Worm (Caenorhabditis elegans) whole organism, L4 larva: Measurements from ENCODE around the gene mlc-6.

Experiments used
- F37D6.2 ChIP-seq: sonication (generic microtip); optimal IDR thresholded peaks from 2 replicates; lab custom pipeline; 2016; ENCODE audit warnings: mild to moderate bottlenecking, missing genetic modification characterization, missing compliant biosample characterization
- F49E8.2 ChIP-seq: sonication (generic microtip); optimal IDR thresholded peaks from 2 replicates; lab custom pipeline; 2016; ENCODE audit warnings: missing compliant biosample characterization, mild to moderate bottlenecking, missing genetic modification characterization, borderline replicate concordance
- Y48G9A.11 ChIP-seq: fragments of 200-800 bp; sonication (Bioruptor generic); IDR thresholded peaks from 2 replicates; pipeline ENCODE4 v1.3.6; 2022; ENCODE audit warnings: missing genetic modification reagents, missing genetic modification characterization, missing compliant biosample characterization
- ZK546.5 ChIP-seq, 2 experiments: sonication (generic microtip); optimal IDR thresholded peaks; 2 replicates each; lab custom pipeline; 2017; ENCODE audit warnings: missing biosample characterization in 2 of 2, missing genetic modification characterization in 2 of 2
- aly-2 ChIP-seq: sonication (generic microtip); optimal IDR thresholded peaks from 2 replicates; lab custom pipeline; 2018; ENCODE audit warnings: missing biosample characterization, missing genetic modification characterization
- ama-1 ChIP-seq: fragments of 150-350 bp; optimal IDR thresholded peaks from 2 replicates; lab custom pipeline; 2014; ENCODE audit warnings: inconsistent platforms, mixed read lengths
- ceh-44 ChIP-seq: fragments of 200-800 bp; sonication (Bioruptor generic); IDR thresholded peaks from 2 replicates; pipeline ENCODE4 v1.3.6; 2022; ENCODE audit warnings: missing genetic modification reagents, missing genetic modification characterization, missing compliant biosample characterization
- ceh-82 ChIP-seq: sonication (generic microtip); optimal IDR thresholded peaks from 2 replicates; lab custom pipeline; 2017; ENCODE audit warnings: missing biosample characterization, missing genetic modification characterization
- egl-27 ChIP-seq: sonication (generic microtip); optimal IDR thresholded peaks from 3 replicates; lab custom pipeline; 2017; ENCODE audit warnings: missing biosample characterization, missing genetic modification reagents, missing genetic modification characterization
- fos-1 ChIP-seq: fragments of 150-350 bp; optimal IDR thresholded peaks from 2 replicates; lab custom pipeline; 2014; ENCODE audit warnings: missing biosample characterization, missing genetic modification characterization
- lir-3 ChIP-seq: sonication (generic microtip); optimal IDR thresholded peaks from 2 replicates; lab custom pipeline; 2016; ENCODE audit warnings: mild to moderate bottlenecking, missing genetic modification characterization, missing compliant biosample characterization
- nhr-237 ChIP-seq: sonication (generic microtip); optimal IDR thresholded peaks from 2 replicates; lab custom pipeline; 2017; ENCODE audit warnings: missing biosample characterization, missing genetic modification characterization
- nhr-41 ChIP-seq: fragments of 200-800 bp; sonication (Bioruptor generic); IDR thresholded peaks from 2 replicates; pipeline ENCODE4 v1.3.6; 2022; ENCODE audit warnings: missing genetic modification reagents, missing genetic modification characterization, missing compliant biosample characterization

ce11 chrX:14223156-14223555 lies 23.3 kb downstream of the mlc-6 start, which contains the start of gene K06G5.3:
- TF ChIP-seq egl-27 (tag; lab: Kevin White, UChicago), result no peak
- TF ChIP-seq lir-3 (tag; lab: Kevin White, UChicago), result no peak
- TF ChIP-seq ama-1 (lab: Kevin White, UChicago), result no peak
- no peak for TF ChIP-seq F49E8.2
- TF ChIP-seq nhr-41, result no peak
- TF ChIP-seq ceh-44 (GFP tag; lab: Robert Waterston, UW), result no peak
- no peak for TF ChIP-seq F37D6.2
- no peak for TF ChIP-seq aly-2 (tag; lab: Kevin White, UChicago)
- TF ChIP-seq Y48G9A.11 (GFP tag; lab: Robert Waterston, UW), result no peak
- no peak for TF ChIP-seq ceh-82 (tag; lab: Kevin White, UChicago)
- no peak for TF ChIP-seq fos-1 (tag; lab: Kevin White, UChicago)
- TF ChIP-seq nhr-237, result no peak
- no peak for TF ChIP-seq ZK546.5 (tag; optimal IDR thresholded peaks at IDR 0.05; lab: Kevin White, UChicago)
